Worm (Caenorhabditis elegans) whole organism, L1 larva: ENCODE results near the gene nhr-48.

Experiments
- dpl-1 ChIP-seq, 3 experiments: fragments of 150-350 bp in 2 of 3; sonication (generic microtip) in 1 of 3; optimal IDR thresholded peaks; 2 replicates each; lab custom pipeline; 2014 to 2017; ENCODE audit warnings: missing biosample characterization in 3 of 3, missing genetic modification characterization in 3 of 3, missing genetic modification reagents in 3 of 3
- egl-27 ChIP-seq, 2 experiments: fragments of 150-350 bp in 1 of 2; sonication (generic microtip); optimal IDR thresholded peaks; 3 replicates each; lab custom pipeline; 2017 to 2018; ENCODE audit warnings: missing biosample characterization in 2 of 2, missing genetic modification characterization in 2 of 2, missing genetic modification reagents in 2 of 2
- jun-1 ChIP-seq: fragments of 150-350 bp; optimal IDR thresholded peaks from 2 replicates; lab custom pipeline; 2014; ENCODE audit warnings: missing biosample characterization, missing genetic modification reagents, missing genetic modification characterization
- mef-2 ChIP-seq: fragments of 150-350 bp; optimal IDR thresholded peaks from 2 replicates; lab custom pipeline; 2014; ENCODE audit warnings: missing biosample characterization, missing genetic modification characterization
- nhr-237 ChIP-seq: fragments of 150-350 bp; optimal IDR thresholded peaks from 2 replicates; lab custom pipeline; 2014; ENCODE audit warnings: missing biosample characterization, missing genetic modification characterization
- nhr-77 ChIP-seq: fragments of 150-350 bp; optimal IDR thresholded peaks from 2 replicates; lab custom pipeline; 2014; ENCODE audit warnings: missing biosample characterization, missing genetic modification characterization
- sptf-1 ChIP-seq: fragments of 150-350 bp; optimal IDR thresholded peaks from 2 replicates; lab custom pipeline; 2014; ENCODE audit warnings: missing biosample characterization, missing genetic modification characterization
- ztf-11 ChIP-seq, 2 experiments: sonication (generic microtip); optimal IDR thresholded peaks; 2 replicates each; lab custom pipeline; 2016 to 2017; ENCODE audit warnings: missing genetic modification characterization in 2 of 2, missing biosample characterization in 1 of 2, missing compliant biosample characterization in 1 of 2

ce11 chrX:15707913-15708312 lies at the start of gene nhr-48:
- TF ChIP-seq nhr-77 (tag; lab: Kevin White, UChicago) (no peak), nhr-237 (no peak), dpl-1 (GFP tag; optimal IDR thresholded peaks at IDR 0.05; lab: Kevin White, UChicago) (no peak), ztf-11 (tag; optimal IDR thresholded peaks at IDR 0.05; lab: Kevin White, UChicago) (no peak), mef-2 (tag; lab: Kevin White, UChicago) (no peak), jun-1 (tag; lab: Kevin White, UChicago) (no peak), sptf-1 (tag; lab: Kevin White, UChicago) (no peak), egl-27 (tag; optimal IDR thresholded peaks at IDR 0.05; lab: Kevin White, UChicago) (no peak)
